Worm (Caenorhabditis elegans) whole organism, early embryonic: ENCODE data around the gene C18D11.7.
"Not testable (repeated sequence)": the region's sequence is repeated elsewhere in the genome, so short reads cannot be mapped to it uniquely, and the experiment has no call there.

Experiments used
- B0310.2 ChIP-seq: sonication (generic microtip); optimal IDR thresholded peaks from 2 replicates; lab custom pipeline; 2016; ENCODE audit warnings: mild to moderate bottlenecking, missing genetic modification characterization, missing compliant biosample characterization
- F13C5.2 ChIP-seq: sonication (generic microtip); optimal IDR thresholded peaks from 2 replicates; lab custom pipeline; 2017; ENCODE audit warnings: mild to moderate bottlenecking, missing genetic modification characterization, inconsistent platforms, missing compliant biosample characterization
- aly-1 ChIP-seq: sonication (generic microtip); optimal IDR thresholded peaks from 2 replicates; lab custom pipeline; 2016; ENCODE audit warnings: missing genetic modification characterization, missing compliant biosample characterization
- ama-1 ChIP-seq: fragments of 150-350 bp; optimal IDR thresholded peaks from 2 replicates; lab custom pipeline; 2014
- ceh-13 ChIP-seq: fragments of 200-800 bp; sonication (Bioruptor generic); optimal IDR thresholded peaks from 2 replicates; lab custom pipeline; 2018; ENCODE audit warnings: mild to moderate bottlenecking, missing genetic modification characterization, missing compliant biosample characterization
- ceh-36 ChIP-seq: sonication (generic microtip); optimal IDR thresholded peaks from 2 replicates; lab custom pipeline; 2016; ENCODE audit warnings: missing genetic modification characterization, inconsistent platforms, missing compliant biosample characterization
- ets-7 ChIP-seq: sonication (generic microtip); optimal IDR thresholded peaks from 2 replicates; lab custom pipeline; 2016; ENCODE audit warnings: missing genotype, missing genetic modification characterization, missing compliant biosample characterization
- flt-1 ChIP-seq: fragments of 200-800 bp; sonication (Bioruptor generic); IDR thresholded peaks from 2 replicates; pipeline ENCODE4 v1.3.6; 2022; ENCODE audit warnings: missing genetic modification characterization, missing compliant biosample characterization
- hmbx-1 ChIP-seq: sonication (generic microtip); optimal IDR thresholded peaks from 2 replicates; lab custom pipeline; 2016; ENCODE audit warnings: mild to moderate bottlenecking, missing genetic modification characterization, missing compliant biosample characterization
- hmg-4 ChIP-seq: fragments of 200-800 bp; sonication (Bioruptor generic); optimal IDR thresholded peaks from 2 replicates; lab custom pipeline; 2018; ENCODE audit warnings: mild to moderate bottlenecking, missing genetic modification characterization, missing compliant biosample characterization
- hnd-1 ChIP-seq: sonication (generic microtip); optimal IDR thresholded peaks from 2 replicates; lab custom pipeline; 2016; ENCODE audit warnings: missing genetic modification characterization, missing compliant biosample characterization
- pes-1 ChIP-seq: fragments of 200-800 bp; sonication (Bioruptor generic); IDR thresholded peaks from 2 replicates; pipeline ENCODE4 v1.3.6; 2022; ENCODE audit warnings: missing genetic modification reagents, missing genetic modification characterization, missing compliant biosample characterization
- scrt-1 ChIP-seq: fragments of 200-800 bp; sonication (Bioruptor generic); IDR thresholded peaks from 2 replicates; pipeline ENCODE4 v1.3.6; 2022; ENCODE audit warnings: missing genetic modification characterization, missing compliant biosample characterization
- sea-1 ChIP-seq: fragments of 200-800 bp; sonication (Bioruptor generic); conservative IDR thresholded peaks from 2 replicates; pipeline ENCODE4 v1.3.6; 2022; ENCODE audit warnings: missing genetic modification characterization, missing compliant biosample characterization
- tbx-11 ChIP-seq: fragments of 200-800 bp; sonication (Bioruptor generic); IDR thresholded peaks from 2 replicates; pipeline ENCODE4 v1.3.6; 2022; ENCODE audit warnings: missing genetic modification characterization, missing compliant biosample characterization
- tbx-37 ChIP-seq: fragments of 200-800 bp; sonication (Bioruptor generic); conservative IDR thresholded peaks from 2 replicates; pipeline ENCODE4 v1.3.6; 2022; ENCODE audit warnings: missing genetic modification reagents, missing genetic modification characterization, missing compliant biosample characterization
- tra-4 ChIP-seq: sonication (generic microtip); optimal IDR thresholded peaks from 2 replicates; lab custom pipeline; 2017; ENCODE audit warnings: missing genetic modification characterization, missing compliant biosample characterization

C18D11.7 gene

DNA sequence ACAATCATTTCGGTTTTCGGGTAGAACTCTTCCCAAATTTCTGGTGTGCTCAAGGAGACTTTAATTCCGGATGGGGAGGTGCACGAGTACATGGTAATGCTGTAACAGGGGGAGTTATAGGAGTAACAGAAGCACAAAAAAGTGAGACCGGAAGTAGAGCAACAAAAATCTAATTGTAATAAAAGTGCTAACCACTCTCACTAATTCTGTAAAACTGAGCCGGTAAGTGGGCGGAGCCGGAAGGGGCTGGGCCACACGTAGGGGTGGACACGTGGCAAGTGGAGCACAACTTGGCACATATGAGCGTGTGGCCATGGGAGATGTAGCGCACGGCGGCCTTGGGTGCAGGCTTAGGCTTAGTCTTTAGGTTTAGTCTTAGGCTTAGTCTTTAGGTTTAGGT lies 20.6 kb downstream of the C18D11.7 start, which contains the start of gene tbx-38:
tbx-38 (minus strand) TSS at position 101 of the 400 bp plus-strand sequence.
- TF ChIP-seq ets-7 (peak; percentile 30), hnd-1 (tag; lab: Kevin White, UChicago) (no peak)

DNA sequence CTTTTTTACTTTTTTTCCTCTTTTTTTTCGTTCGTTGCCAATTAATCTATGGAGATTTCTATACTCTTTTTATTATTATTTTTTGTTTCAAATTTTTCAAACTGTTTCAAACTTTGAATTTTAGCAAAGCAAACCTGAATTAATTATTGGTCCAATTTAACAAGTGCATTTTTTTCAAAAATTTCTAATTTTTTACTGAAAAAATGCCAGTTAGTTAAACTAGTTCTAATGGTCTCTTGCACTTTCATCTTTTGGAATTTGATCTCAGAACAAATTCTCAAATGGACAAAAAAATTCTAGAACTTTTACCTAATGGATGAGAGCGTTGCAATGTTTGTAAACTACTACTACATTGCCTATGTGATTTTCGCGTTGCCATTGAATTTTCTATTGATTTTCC lies 24.8 kb downstream of the C18D11.7 start, which contains the start of gene srd-74:
srd-74 (plus strand) TSS at position 301 of the 400 bp plus-strand sequence.
- no peak for TF ChIP-seq F13C5.2 (tag; lab: Kevin White, UChicago)
- TF ChIP-seq aly-1 (tag; lab: Kevin White, UChicago), result no peak
- no peak for TF ChIP-seq hnd-1 (tag; lab: Kevin White, UChicago)
- TF ChIP-seq tbx-11 (GFP tag; lab: Robert Waterston, UW), result no peak
- TF ChIP-seq pes-1 (GFP tag; lab: Robert Waterston, UW), result no peak
- no peak for TF ChIP-seq B0310.2
- TF ChIP-seq ceh-36 (tag; lab: Kevin White, UChicago), result no peak
- TF ChIP-seq ceh-13 (GFP tag; lab: Kevin White, UChicago), result no peak
- TF ChIP-seq tbx-37, result no peak
- no peak for TF ChIP-seq hmbx-1 (tag; lab: Kevin White, UChicago)
- TF ChIP-seq scrt-1 (GFP tag; lab: Robert Waterston, UW), result no peak
- TF ChIP-seq ama-1 (lab: Kevin White, UChicago), result no peak
- no peak for TF ChIP-seq tra-4 (tag; lab: Kevin White, UChicago)
- no peak for TF ChIP-seq ets-7
- TF ChIP-seq hmg-4 (GFP tag; lab: Kevin White, UChicago), result no peak
- TF ChIP-seq flt-1 (GFP tag; lab: Robert Waterston, UW), result no peak
- no peak for TF ChIP-seq sea-1

DNA sequence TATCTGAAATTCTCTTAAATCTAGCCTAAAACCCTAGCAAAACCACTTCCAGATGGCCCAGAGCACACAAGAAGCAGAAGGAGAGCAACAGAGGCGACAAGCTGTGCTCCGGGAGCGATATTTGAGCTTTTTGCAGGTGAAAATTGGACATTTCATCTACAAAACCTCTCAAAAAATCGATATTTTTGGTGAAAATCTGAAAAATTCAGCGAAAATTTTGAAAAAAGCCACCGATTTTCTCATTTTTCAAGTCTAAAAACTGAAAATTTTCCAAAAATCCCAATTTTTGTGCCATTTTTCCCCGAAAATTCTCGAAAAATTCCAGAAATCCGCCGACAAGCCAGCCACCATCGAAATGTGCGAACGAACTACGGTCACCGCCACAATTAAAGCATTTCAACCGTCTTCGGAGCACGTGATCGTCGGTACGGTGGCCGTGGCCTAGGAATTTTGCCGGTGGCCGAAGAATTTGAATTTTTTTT lies 26.4 kb downstream of the C18D11.7 start, which contains the start of gene C24H11.5:
C24H11.5 (plus strand) TSS at position 51 of the 482 bp plus-strand sequence.
- TF ChIP-seq hmg-4 (GFP tag; lab: Kevin White, UChicago) (no peak), ets-7 (no peak), ceh-13 (GFP tag; lab: Kevin White, UChicago) (no peak), flt-1 (GFP tag; lab: Robert Waterston, UW) (no peak), aly-1 (tag; lab: Kevin White, UChicago) (no peak), F13C5.2 (tag; lab: Kevin White, UChicago) (no peak), tbx-37 (no peak), B0310.2 (no peak), hnd-1 (tag; lab: Kevin White, UChicago) (no peak), scrt-1 (GFP tag; lab: Robert Waterston, UW) (no peak), ceh-36 (tag; lab: Kevin White, UChicago) (no peak), hmbx-1 (tag; lab: Kevin White, UChicago) (no peak), tra-4 (tag; lab: Kevin White, UChicago) (no peak), sea-1 (no peak), ama-1 (lab: Kevin White, UChicago) (no peak), pes-1 (GFP tag; lab: Robert Waterston, UW) (no peak)

DNA sequence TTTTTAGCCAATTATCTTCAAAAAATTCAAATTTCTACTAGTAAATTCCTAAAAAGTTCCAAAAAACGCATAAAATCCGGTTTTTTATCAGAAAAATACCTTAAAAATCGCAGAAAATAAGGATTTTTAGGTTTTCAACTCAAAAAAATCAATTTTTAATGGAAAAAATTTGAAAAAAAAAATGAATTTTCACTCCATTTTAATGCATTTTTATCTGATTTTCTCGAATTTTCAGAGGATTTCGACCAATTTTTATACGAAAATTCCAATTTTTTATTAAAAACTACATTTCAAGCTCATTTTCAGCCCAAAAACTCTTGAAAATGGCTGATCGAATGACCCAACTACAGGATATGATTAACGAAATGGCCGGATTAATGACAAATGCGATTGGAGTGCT lies 29.3 kb downstream of the C18D11.7 start, which contains the start of gene mdt-21:
mdt-21 (plus strand) TSS at position 301 of the 400 bp plus-strand sequence.
- TF ChIP-seq aly-1 (tag; lab: Kevin White, UChicago) (no peak), ets-7 (no peak), ceh-13 (GFP tag; lab: Kevin White, UChicago) (no peak), hmbx-1 (tag; lab: Kevin White, UChicago) (no peak), ceh-36 (tag; lab: Kevin White, UChicago) (no peak)

DNA sequence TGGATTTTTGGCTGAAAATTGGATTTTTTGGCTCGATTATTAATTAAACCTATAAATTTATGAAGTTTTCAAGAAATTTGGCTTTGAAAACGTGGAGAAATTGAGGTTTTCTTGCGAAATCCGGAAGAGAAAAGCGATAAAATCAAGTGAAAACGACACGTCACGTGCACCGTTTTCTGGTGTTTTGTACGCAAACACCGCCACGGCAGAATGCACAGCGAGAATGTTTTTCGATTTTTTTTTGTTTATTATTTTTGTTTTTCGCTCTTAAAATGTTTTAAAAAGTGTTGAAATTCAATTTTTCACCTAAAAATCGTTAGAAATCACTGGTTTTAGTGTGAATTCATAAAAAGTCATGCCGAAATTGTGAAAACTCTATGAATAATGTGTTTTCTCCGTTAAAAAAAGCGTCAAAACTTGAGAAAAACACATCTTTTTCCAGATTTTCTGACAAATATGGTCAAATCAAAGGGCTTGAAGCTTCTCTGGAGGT lies 32.0 kb downstream of the C18D11.7 start, which contains the start of gene immp-1:
immp-1 (plus strand) TSS at position 443 of the 493 bp plus-strand sequence.
- TF ChIP-seq tbx-11 (GFP tag; lab: Robert Waterston, UW) (no peak), F13C5.2 (tag; lab: Kevin White, UChicago) (peak; percentile 15)

DNA sequence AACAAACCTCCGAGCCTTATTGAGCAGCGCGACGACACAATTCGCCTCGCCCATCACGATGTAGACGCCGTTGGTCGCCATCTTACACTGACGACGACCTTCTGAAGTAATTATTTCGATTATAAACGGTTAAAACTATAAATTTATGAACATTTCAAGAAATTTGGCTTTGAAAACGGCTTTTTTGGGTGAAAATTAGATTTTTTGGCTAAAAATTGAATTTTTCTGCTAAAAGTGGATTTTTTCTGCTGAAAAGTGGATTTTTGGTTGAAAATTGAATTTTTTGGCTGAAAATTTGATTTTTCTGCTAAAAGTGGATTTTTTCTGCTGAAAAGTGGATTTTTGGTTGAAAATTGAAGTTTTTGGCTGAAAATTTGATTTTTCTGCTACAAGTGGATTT lies 33.0 kb downstream of the C18D11.7 start, which contains the start of gene gbf-1:
gbf-1 (minus strand) TSS at position 101 of the 400 bp plus-strand sequence.
- TF ChIP-seq F13C5.2 (tag; lab: Kevin White, UChicago); B0310.2; ama-1 (lab: Kevin White, UChicago): not testable (repeated sequence)

DNA sequence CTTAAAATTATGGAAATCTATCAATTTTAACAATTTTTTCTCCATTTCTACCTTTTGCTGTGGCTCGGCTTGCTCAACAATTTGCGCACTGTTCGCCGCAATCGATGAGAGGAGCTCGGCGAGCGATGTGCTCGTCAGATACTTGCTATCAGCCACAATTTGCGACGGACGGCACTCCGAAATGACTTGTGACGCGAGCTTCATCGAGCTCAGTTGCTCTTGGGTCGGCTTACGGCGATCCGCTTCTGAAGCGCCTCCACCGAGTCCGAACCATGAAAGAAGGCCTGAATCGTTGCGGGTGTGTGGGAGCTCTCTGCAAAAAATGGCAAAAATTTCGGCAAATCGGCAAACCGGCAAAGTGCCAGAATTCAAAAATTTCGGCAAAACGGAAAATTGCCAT lies 46.0 kb downstream of the C18D11.7 start:
- TF ChIP-seq hnd-1 (tag; lab: Kevin White, UChicago) (no peak), hmg-4 (GFP tag; lab: Kevin White, UChicago) (no peak), flt-1 (GFP tag; lab: Robert Waterston, UW) (no peak), ceh-36 (tag; lab: Kevin White, UChicago) (no peak), aly-1 (tag; lab: Kevin White, UChicago) (no peak), sea-1 (no peak), tbx-11 (GFP tag; lab: Robert Waterston, UW) (no peak), tra-4 (tag; lab: Kevin White, UChicago) (no peak), ets-7 (no peak), F13C5.2 (tag; lab: Kevin White, UChicago) (no peak), ama-1 (lab: Kevin White, UChicago) (no peak), ceh-13 (GFP tag; lab: Kevin White, UChicago) (no peak), pes-1 (GFP tag; lab: Robert Waterston, UW) (no peak), B0310.2 (no peak)

DNA sequence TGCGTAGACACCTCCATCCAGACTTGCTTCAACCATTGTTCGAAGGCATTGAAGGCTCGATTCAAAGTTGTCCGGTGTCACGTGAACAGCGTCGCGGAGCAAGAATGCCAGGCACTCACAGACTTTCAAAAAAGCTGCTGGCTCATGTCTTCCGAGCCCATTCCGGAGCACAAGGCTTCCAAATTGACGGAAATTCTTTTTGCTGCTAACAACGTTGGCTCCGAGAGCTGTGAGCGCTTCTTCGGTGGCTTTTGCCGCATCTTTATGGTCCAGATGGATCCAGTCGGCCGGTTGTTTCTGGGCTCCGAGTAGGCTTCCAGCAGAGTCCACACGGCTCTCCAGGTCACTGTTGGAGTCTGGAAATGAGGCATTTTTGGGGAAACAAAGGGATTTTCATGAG lies 48.7 kb downstream of the C18D11.7 start:
- TF ChIP-seq ets-7 (no peak), sea-1 (no peak), tbx-11 (GFP tag; lab: Robert Waterston, UW) (no peak), ceh-13 (GFP tag; lab: Kevin White, UChicago) (no peak), flt-1 (GFP tag; lab: Robert Waterston, UW) (no peak), pes-1 (GFP tag; lab: Robert Waterston, UW) (no peak), F13C5.2 (tag; lab: Kevin White, UChicago) (no peak), tra-4 (tag; lab: Kevin White, UChicago) (no peak), hmg-4 (GFP tag; lab: Kevin White, UChicago) (no peak), ceh-36 (tag; lab: Kevin White, UChicago) (no peak)
